Fruit fly (Drosophila melanogaster) whole organism, embryonic: ENCODE measurements around the gene CG13833.
A peak's percentile ranks its signal among the peaks of the same experiment; 100 is the strongest.

Experiments
- BEAF-32 ChIP-seq: fragments of 200-800 bp; sonication (Bioruptor generic); optimal IDR thresholded peaks from 3 replicates; lab custom pipeline; 2017; ENCODE audit warnings: missing biosample characterization, missing genetic modification characterization, mild to moderate bottlenecking, moderate library complexity, missing genetic modification reagents
- BtbVII ChIP-seq: fragments of 200-800 bp; sonication (Bioruptor generic); optimal IDR thresholded peaks from 3 replicates; lab custom pipeline; 2017; ENCODE audit warnings: missing biosample characterization, mild to moderate bottlenecking, missing genetic modification characterization
- CG10274 ChIP-seq: fragments of 200-800 bp; sonication (Bioruptor generic); optimal IDR thresholded peaks from 3 replicates; lab custom pipeline; 2017; ENCODE audit warnings: missing biosample characterization, mild to moderate bottlenecking, missing genetic modification characterization
- CG10431 ChIP-seq: fragments of 200-800 bp; sonication (Bioruptor generic); optimal IDR thresholded peaks from 3 replicates; lab custom pipeline; 2018; ENCODE audit warnings: missing biosample characterization, mild to moderate bottlenecking, missing genetic modification characterization
- CG12391 ChIP-seq: fragments of 200-800 bp; sonication (Bioruptor generic); optimal IDR thresholded peaks from 3 replicates; lab custom pipeline; 2018; ENCODE audit warnings: missing biosample characterization, mild to moderate bottlenecking, missing genetic modification characterization, moderate library complexity
- CG2202 ChIP-seq: fragments of 200-800 bp; sonication (Bioruptor generic); optimal IDR thresholded peaks from 2 replicates; lab custom pipeline; 2018; ENCODE audit warnings: missing biosample characterization, mild to moderate bottlenecking, missing genetic modification characterization
- CG32767 ChIP-seq: fragments of 200-800 bp; sonication (Bioruptor generic); IDR thresholded peaks from 2 replicates; pipeline ENCODE4 v1.3.6; 2022; ENCODE audit warnings: missing biosample characterization, missing genetic modification characterization
- CG34422 ChIP-seq: fragments of 200-800 bp; sonication (Bioruptor generic); IDR thresholded peaks from 3 replicates; pipeline ENCODE4 v1.3.6; 2022; ENCODE audit warnings: missing biosample characterization, missing genetic modification characterization
- CG3726 ChIP-seq: fragments of 200-800 bp; sonication (Bioruptor generic); IDR thresholded peaks from 3 replicates; pipeline ENCODE4, ENCODE4 v1.3.6; 2022; ENCODE audit warnings: missing biosample characterization, missing genetic modification characterization
- CG3847 ChIP-seq: fragments of 200-800 bp; sonication (Bioruptor generic); IDR thresholded peaks from 2 replicates; pipeline ENCODE4 v1.3.6; 2022; ENCODE audit warnings: missing biosample characterization, missing genetic modification characterization
- CG4404 ChIP-seq: fragments of 200-800 bp; sonication (Bioruptor generic); IDR thresholded peaks from 2 replicates; pipeline ENCODE4 v1.3.6; 2022; ENCODE audit warnings: missing biosample characterization, missing genetic modification characterization
- CG5180 ChIP-seq: fragments of 200-800 bp; sonication (Bioruptor generic); optimal IDR thresholded peaks from 3 replicates; lab custom pipeline; 2017; ENCODE audit warnings: missing biosample characterization, missing genetic modification characterization, mild to moderate bottlenecking, moderate library complexity, missing genetic modification reagents
- CG6791 ChIP-seq: fragments of 200-800 bp; sonication (Bioruptor generic); IDR thresholded peaks from 3 replicates; pipeline ENCODE4 v1.3.6; 2022; ENCODE audit warnings: missing biosample characterization, missing genetic modification characterization; ENCODE audit not compliant: partially characterized antibody
- CG6854 ChIP-seq: fragments of 200-800 bp; sonication (Bioruptor generic); optimal IDR thresholded peaks from 3 replicates; lab custom pipeline; 2017; ENCODE audit warnings: missing biosample characterization, mild to moderate bottlenecking, missing genetic modification characterization
- CG7357 ChIP-seq: fragments of 200-800 bp; sonication (Bioruptor generic); IDR thresholded peaks from 3 replicates; pipeline ENCODE4 v1.3.6; 2022; ENCODE audit warnings: missing biosample characterization, missing genetic modification characterization
- CG7556 ChIP-seq: fragments of 200-800 bp; sonication (Bioruptor generic); optimal IDR thresholded peaks from 2 replicates; lab custom pipeline; 2017; ENCODE audit warnings: missing biosample characterization, mild to moderate bottlenecking, missing genetic modification characterization
- CG7839 ChIP-seq: fragments of 200-800 bp; sonication (Bioruptor generic); optimal IDR thresholded peaks from 3 replicates; lab custom pipeline; 2018; ENCODE audit warnings: missing biosample characterization, mild to moderate bottlenecking, missing genetic modification characterization, moderate library complexity
- CG8290 ChIP-seq, 3 experiments: fragments of 200-800 bp; sonication (Bioruptor generic); optimal IDR thresholded peaks; 2 replicates each; lab custom pipeline; 2016 to 2019; ENCODE audit warnings: missing biosample characterization in 3 of 3, missing genetic modification characterization in 3 of 3, mild to moderate bottlenecking in 2 of 3, moderate library complexity in 1 of 3
- CG9797 ChIP-seq: fragments of 200-800 bp; sonication (Bioruptor generic); optimal IDR thresholded peaks from 3 replicates; lab custom pipeline; 2018; ENCODE audit warnings: missing biosample characterization, mild to moderate bottlenecking, missing genetic modification characterization
- Camta ChIP-seq: fragments of 200-800 bp; sonication (Bioruptor generic); optimal IDR thresholded peaks from 2 replicates; lab custom pipeline; 2016; ENCODE audit warnings: missing biosample characterization, missing genetic modification characterization
- D19B ChIP-seq: fragments of 200-800 bp; sonication (Bioruptor generic); optimal IDR thresholded peaks from 2 replicates; lab custom pipeline; 2017; ENCODE audit warnings: missing biosample characterization, mild to moderate bottlenecking, missing genetic modification characterization
- Dip3 ChIP-seq: fragments of 200-800 bp; sonication (Bioruptor generic); optimal IDR thresholded peaks from 3 replicates; lab custom pipeline; 2016; ENCODE audit warnings: missing biosample characterization, missing genetic modification characterization
- Eip74EF ChIP-seq, 2 experiments: fragments of 200-800 bp in 1 of 2; fragments of >200 bp in 1 of 2; sonication (Bioruptor generic) in 1 of 2; optimal IDR thresholded peaks; 2 replicates each; lab custom pipeline; 2017 to 2019; ENCODE audit warnings: missing biosample characterization in 2 of 2, missing genetic modification characterization in 2 of 2, mild to moderate bottlenecking in 1 of 2, moderate library complexity in 1 of 2
- Lim3 ChIP-seq: fragments of 200-800 bp; sonication (Bioruptor generic); IDR thresholded peaks from 2 replicates; pipeline ENCODE4 v1.3.6; 2022; ENCODE audit warnings: missing biosample characterization, missing genetic modification characterization
- NC2β ChIP-seq: fragments of 200-800 bp; sonication (Bioruptor generic); optimal IDR thresholded peaks from 2 replicates; lab custom pipeline; 2016; ENCODE audit warnings: missing biosample characterization, missing genetic modification characterization
- Nf-YB ChIP-seq: fragments of 200-800 bp; sonication (Bioruptor generic); optimal IDR thresholded peaks from 3 replicates; lab custom pipeline; 2019; ENCODE audit warnings: missing biosample characterization, mild to moderate bottlenecking, missing genetic modification characterization, moderate library complexity
- Sox102F ChIP-seq: fragments of 200-800 bp; sonication (Bioruptor generic); optimal IDR thresholded peaks from 2 replicates; lab custom pipeline; 2018; ENCODE audit warnings: missing biosample characterization, mild to moderate bottlenecking, missing genetic modification characterization, moderate library complexity
- bcd ChIP-seq: fragments of 200-800 bp; sonication (Bioruptor generic); optimal IDR thresholded peaks from 2 replicates; lab custom pipeline; 2017; ENCODE audit warnings: missing biosample characterization, mild to moderate bottlenecking, missing genetic modification characterization
- cwo ChIP-seq: fragments of 200-800 bp; sonication (Bioruptor generic); optimal IDR thresholded peaks from 3 replicates; lab custom pipeline; 2017; ENCODE audit warnings: missing biosample characterization, missing genetic modification characterization, mild to moderate bottlenecking, moderate library complexity, missing genetic modification reagents
- gcm ChIP-seq: fragments of 200-800 bp; sonication (Bioruptor generic); optimal IDR thresholded peaks from 2 replicates; lab custom pipeline; 2019; ENCODE audit warnings: missing biosample characterization, mild to moderate bottlenecking, missing genetic modification characterization, moderate library complexity
- gfzf ChIP-seq: fragments of 200-800 bp; sonication (Bioruptor generic); optimal IDR thresholded peaks from 2 replicates; lab custom pipeline; 2016; ENCODE audit warnings: missing biosample characterization, mild to moderate bottlenecking, missing genetic modification characterization, moderate library complexity
- grau ChIP-seq: fragments of 200-800 bp; optimal IDR thresholded peaks from 3 replicates; lab custom pipeline; 2019; ENCODE audit warnings: missing biosample characterization, mild to moderate bottlenecking, missing genetic modification characterization, moderate library complexity
- h ChIP-seq: fragments of >200 bp; optimal IDR thresholded peaks from 2 replicates; lab custom pipeline; 2017
- her ChIP-seq: fragments of 200-800 bp; sonication (Bioruptor generic); optimal IDR thresholded peaks from 2 replicates; lab custom pipeline; 2016; ENCODE audit warnings: missing biosample characterization, missing genetic modification characterization
- kay ChIP-seq: fragments of 200-800 bp; sonication (Bioruptor generic); optimal IDR thresholded peaks from 2 replicates; lab custom pipeline; 2016; ENCODE audit warnings: missing biosample characterization, missing genetic modification characterization
- kni ChIP-seq: fragments of 200-800 bp; sonication (Bioruptor generic); optimal IDR thresholded peaks from 3 replicates; lab custom pipeline; 2017; ENCODE audit warnings: mild to moderate bottlenecking, missing biosample characterization, missing genetic modification reagents, missing genetic modification characterization
- mld ChIP-seq: fragments of 200-800 bp; sonication (Bioruptor generic); IDR thresholded peaks from 3 replicates; pipeline ENCODE4 v1.3.6; 2022; ENCODE audit warnings: missing biosample characterization, missing genetic modification characterization; ENCODE audit not compliant: partially characterized antibody
- nmo ChIP-seq: fragments of 200-800 bp; sonication (Bioruptor generic); optimal IDR thresholded peaks from 2 replicates; lab custom pipeline; 2018; ENCODE audit warnings: missing biosample characterization, mild to moderate bottlenecking, missing genetic modification characterization, moderate library complexity
- org-1 ChIP-seq: fragments of 200-800 bp; sonication (Bioruptor generic); optimal IDR thresholded peaks from 2 replicates; lab custom pipeline; 2017; ENCODE audit warnings: missing biosample characterization, missing genetic modification characterization
- scrt ChIP-seq: fragments of 200-800 bp; sonication (Bioruptor generic); optimal IDR thresholded peaks from 2 replicates; lab custom pipeline; 2018; ENCODE audit warnings: missing biosample characterization, mild to moderate bottlenecking, missing genetic modification characterization, moderate library complexity
- sisA ChIP-seq: fragments of 200-800 bp; sonication (Bioruptor generic); IDR thresholded peaks from 2 replicates; pipeline ENCODE4 v1.3.6; 2022; ENCODE audit warnings: missing biosample characterization, missing genetic modification characterization
- slbo ChIP-seq: fragments of 200-800 bp; sonication (Bioruptor generic); IDR thresholded peaks from 2 replicates; pipeline ENCODE4 v1.3.6; 2022; ENCODE audit warnings: missing biosample characterization, missing genetic modification characterization
- sob ChIP-seq: fragments of 200-800 bp; sonication (Bioruptor generic); IDR thresholded peaks from 2 replicates; pipeline ENCODE4 v1.3.6; 2022; ENCODE audit warnings: missing biosample characterization, missing genetic modification characterization
- tap ChIP-seq: fragments of 200-800 bp; optimal IDR thresholded peaks from 3 replicates; lab custom pipeline; 2019; ENCODE audit warnings: missing biosample characterization, mild to moderate bottlenecking, missing genetic modification characterization, moderate library complexity
- tup ChIP-seq: fragments of 200-800 bp; sonication (Bioruptor generic); optimal IDR thresholded peaks from 2 replicates; lab custom pipeline; 2016; ENCODE audit warnings: missing biosample characterization, mild to moderate bottlenecking, missing genetic modification characterization, moderate library complexity
- twi ChIP-seq: fragments of 200-800 bp; optimal IDR thresholded peaks from 2 replicates; lab custom pipeline; 2019; ENCODE audit warnings: missing biosample characterization, mild to moderate bottlenecking, missing genetic modification characterization, moderate library complexity
- wek ChIP-seq: fragments of 200-800 bp; sonication (Bioruptor generic); optimal IDR thresholded peaks from 3 replicates; lab custom pipeline; 2018; ENCODE audit warnings: missing biosample characterization, mild to moderate bottlenecking, missing genetic modification characterization, moderate library complexity
- wor ChIP-seq: fragments of 200-800 bp; sonication (Bioruptor generic); IDR thresholded peaks from 2 replicates; pipeline ENCODE4 v1.3.6; 2022; ENCODE audit warnings: missing biosample characterization, missing genetic modification characterization
- zf30C ChIP-seq: fragments of 200-800 bp; sonication (Bioruptor generic); optimal IDR thresholded peaks from 3 replicates; lab custom pipeline; 2018; ENCODE audit warnings: missing biosample characterization, mild to moderate bottlenecking, missing genetic modification characterization

Gene CG13833

DNA sequence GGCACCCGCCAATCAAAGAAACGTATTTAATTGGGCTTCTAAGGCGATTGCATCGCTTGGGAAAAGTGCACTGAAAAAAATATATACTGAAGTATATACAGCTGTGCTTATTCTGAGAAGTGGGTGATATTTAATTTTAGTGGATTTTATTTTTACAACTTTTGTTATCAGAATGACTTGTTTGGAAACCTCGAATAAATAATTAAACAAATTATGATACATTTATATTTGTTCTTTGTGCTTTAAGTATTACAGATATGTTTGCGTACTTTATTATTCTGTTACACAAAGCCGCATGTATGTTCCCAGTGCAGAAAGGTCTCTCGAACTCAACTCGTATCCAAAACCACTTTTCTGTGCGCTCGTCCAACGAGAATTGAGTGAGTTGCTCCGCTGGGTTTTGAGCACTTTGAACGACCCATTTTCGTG is 13.3 kb upstream of the CG13833 start (continued):
- peak in 1 of 2 experiments; percentile 83 for TF ChIP-seq Eip74EF (GFP tag; optimal IDR thresholded peaks at IDR 0.05; lab: Kevin White, UChicago)
- TF ChIP-seq Lim3 (GFP tag; lab: Robert Waterston, UW), result 0 out of 2 replicates have a peak, but pooled peaks have one; percentile 22
- TF ChIP-seq BtbVII, result peak; percentile 16
- no peak for TF ChIP-seq h (lab: Kevin White, UChicago)
- no peak for TF ChIP-seq tup
- TF ChIP-seq CG2202 (tag; lab: Kevin White, UChicago), result peak; percentile 34
- peak; percentile 84 for TF ChIP-seq Sox102F (GFP tag; lab: Kevin White, UChicago)
- TF ChIP-seq org-1 (GFP tag; lab: Kevin White, UChicago), result peak; percentile 63
- no peak for TF ChIP-seq CG3726 (GFP tag; lab: Robert Waterston, UW)
- no peak for TF ChIP-seq Dip3 (GFP tag; lab: Kevin White, UChicago)
- TF ChIP-seq scrt, result peak; percentile 55
- TF ChIP-seq CG6854 (GFP tag; lab: Kevin White, UChicago), result peak; percentile 60
- TF ChIP-seq grau (tag; lab: Kevin White, UChicago), result peak; percentile 83
- peak; percentile 77 for TF ChIP-seq wor (GFP tag; lab: Robert Waterston, UW)
- TF ChIP-seq kni (GFP tag; lab: Kevin White, UChicago), result peak; percentile 46
- peak; percentile 67 for TF ChIP-seq CG5180 (GFP tag; lab: Kevin White, UChicago)
- TF ChIP-seq CG10274, result peak; percentile 43
- no peak; the same call in 1 of the 2 replicates for TF ChIP-seq CG32767
- TF ChIP-seq CG9797, result no peak
- no peak for TF ChIP-seq CG6791 (GFP tag; lab: Robert Waterston, UW)
- peak; percentile 57 for TF ChIP-seq zf30C (GFP tag; lab: Kevin White, UChicago)
- peak; percentile 84 for TF ChIP-seq CG7556 (GFP tag; lab: Kevin White, UChicago)
- no peak for TF ChIP-seq wek (GFP tag; lab: Kevin White, UChicago)
- TF ChIP-seq cwo (GFP tag; lab: Kevin White, UChicago), result peak; percentile 56
- TF ChIP-seq gfzf (GFP tag; lab: Kevin White, UChicago), result no peak
- TF ChIP-seq NC2β (GFP tag; lab: Kevin White, UChicago), result no peak
- peak; percentile 76 for TF ChIP-seq gcm (GFP tag; lab: Kevin White, UChicago)
- TF ChIP-seq Camta, result peak; percentile 21
- peak; percentile 54; the same call in 1 of the 3 replicates for TF ChIP-seq CG7357 (GFP tag; lab: Robert Waterston, UW)
- peak; percentile 71 for TF ChIP-seq bcd (GFP tag; lab: Kevin White, UChicago)
- TF ChIP-seq CG7839 (tag; lab: Kevin White, UChicago), result peak; percentile 88
- TF ChIP-seq CG3847 (GFP tag; lab: Robert Waterston, UW), result peak; percentile 43
- peak; percentile 58; the same call in 1 of the 2 replicates for TF ChIP-seq sob (GFP tag; lab: Robert Waterston, UW)
- TF ChIP-seq Nf-YB (GFP tag; lab: Kevin White, UChicago), result peak; percentile 78
- peak; percentile 92 for TF ChIP-seq nmo (GFP tag; lab: Kevin White, UChicago)
- peak; percentile 24 for TF ChIP-seq twi (tag; lab: Kevin White, UChicago)
- peak; percentile 70 for TF ChIP-seq slbo (GFP tag; lab: Robert Waterston, UW)
- TF ChIP-seq mld (GFP tag; lab: Robert Waterston, UW), result no peak
- peak; percentile 80 for TF ChIP-seq tap (tag; lab: Kevin White, UChicago)
- peak; percentile 58; the same call in 2 of the 3 replicates for TF ChIP-seq CG34422 (GFP tag; lab: Robert Waterston, UW)
- 0 out of 2 replicates have a peak, but pooled peaks have one; percentile 23 for TF ChIP-seq CG4404
- TF ChIP-seq D19B (GFP tag; lab: Kevin White, UChicago), result peak; percentile 34
- TF ChIP-seq BEAF-32 (GFP tag; lab: Kevin White, UChicago), result no peak
- TF ChIP-seq her (GFP tag; lab: Kevin White, UChicago), result no peak
- TF ChIP-seq sisA (GFP tag; lab: Robert Waterston, UW), result peak; percentile 58
- peak; percentile 48 for TF ChIP-seq CG8290 (GFP tag; optimal IDR thresholded peaks at IDR 0.05; lab: Kevin White, UChicago)
- no peak for TF ChIP-seq CG8290 (tag; optimal IDR thresholded peaks at IDR 0.05; lab: Kevin White, UChicago)
- peak; percentile 63 for TF ChIP-seq CG10431 (GFP tag; lab: Kevin White, UChicago)
- TF ChIP-seq CG12391 (tag; lab: Kevin White, UChicago), result peak; percentile 81
- TF ChIP-seq kay (GFP tag; lab: Kevin White, UChicago), result peak; percentile 50
